Fruit fly (Drosophila melanogaster) whole organism, embryonic: ENCODE results near the gene Tfb4.

Experiments used
- CG10147 ChIP-seq: fragments of 200-800 bp; sonication (Bioruptor generic); optimal IDR thresholded peaks from 2 replicates; lab custom pipeline; 2019; ENCODE audit warnings: missing biosample characterization, mild to moderate bottlenecking, missing genetic modification characterization, moderate library complexity
- CG10209 ChIP-seq: fragments of 200-800 bp; sonication (Bioruptor generic); optimal IDR thresholded peaks from 3 replicates; lab custom pipeline; 2017; ENCODE audit warnings: missing biosample characterization, mild to moderate bottlenecking, missing genetic modification characterization, missing genetic modification reagents
- CG12219 ChIP-seq: fragments of 200-800 bp; sonication (Bioruptor generic); optimal IDR thresholded peaks from 3 replicates; lab custom pipeline; 2018; ENCODE audit warnings: missing biosample characterization, mild to moderate bottlenecking, missing genetic modification characterization
- CG13775 ChIP-seq: fragments of 200-800 bp; sonication (Bioruptor generic); optimal IDR thresholded peaks from 3 replicates; lab custom pipeline; 2017; ENCODE audit warnings: missing biosample characterization, mild to moderate bottlenecking, missing genetic modification characterization
- CG14667 ChIP-seq: fragments of 200-800 bp; sonication (Bioruptor generic); IDR thresholded peaks from 2 replicates; pipeline ENCODE4 v1.3.6; 2022; ENCODE audit warnings: missing biosample characterization, missing genetic modification characterization
- CG1602 ChIP-seq: fragments of 200-800 bp; sonication (Bioruptor generic); optimal IDR thresholded peaks from 3 replicates; lab custom pipeline; 2016; ENCODE audit warnings: missing biosample characterization, missing genetic modification characterization
- CG16815 ChIP-seq: fragments of 200-800 bp; sonication (Bioruptor generic); optimal IDR thresholded peaks from 3 replicates; lab custom pipeline; 2017; ENCODE audit warnings: missing biosample characterization, mild to moderate bottlenecking, missing genetic modification characterization
- CG2875 ChIP-seq: fragments of 200-800 bp; sonication (Bioruptor generic); optimal IDR thresholded peaks from 2 replicates; lab custom pipeline; 2017; ENCODE audit warnings: missing biosample characterization, mild to moderate bottlenecking, missing genetic modification characterization, missing genetic modification reagents
- CG3065 ChIP-seq: fragments of 200-800 bp; sonication (Bioruptor generic); optimal IDR thresholded peaks from 2 replicates; lab custom pipeline; 2016; ENCODE audit warnings: missing biosample characterization, missing genetic modification characterization
- CG3407 ChIP-seq: fragments of 200-800 bp; sonication (Bioruptor generic); optimal IDR thresholded peaks from 2 replicates; lab custom pipeline; 2018; ENCODE audit warnings: missing biosample characterization, mild to moderate bottlenecking, missing genetic modification characterization
- CG3847 ChIP-seq: fragments of 200-800 bp; sonication (Bioruptor generic); IDR thresholded peaks from 2 replicates; pipeline ENCODE4 v1.3.6; 2022; ENCODE audit warnings: missing biosample characterization, missing genetic modification characterization
- CG5180 ChIP-seq: fragments of 200-800 bp; sonication (Bioruptor generic); optimal IDR thresholded peaks from 3 replicates; lab custom pipeline; 2017; ENCODE audit warnings: missing biosample characterization, missing genetic modification characterization, mild to moderate bottlenecking, moderate library complexity, missing genetic modification reagents
- CG6175 ChIP-seq: fragments of 200-800 bp; sonication (Bioruptor generic); IDR thresholded peaks from 3 replicates; pipeline ENCODE4 v1.3.6; 2022; ENCODE audit warnings: missing biosample characterization, missing genetic modification characterization
- CG6689 ChIP-seq: fragments of 200-800 bp; sonication (Bioruptor generic); IDR thresholded peaks from 2 replicates; pipeline ENCODE4 v1.3.6; 2022; ENCODE audit warnings: missing biosample characterization, missing genetic modification characterization
- Eip74EF ChIP-seq, 2 experiments: fragments of 200-800 bp in 1 of 2; fragments of >200 bp in 1 of 2; sonication (Bioruptor generic) in 1 of 2; optimal IDR thresholded peaks; 2 replicates each; lab custom pipeline; 2017 to 2019; ENCODE audit warnings: missing biosample characterization in 2 of 2, missing genetic modification characterization in 2 of 2, mild to moderate bottlenecking in 1 of 2, moderate library complexity in 1 of 2
- Hr78 ChIP-seq, 2 experiments: fragments of 200-800 bp in 1 of 2; fragments of >200 bp in 1 of 2; sonication (Bioruptor generic) in 1 of 2; optimal IDR thresholded peaks; 2 replicates each; lab custom pipeline; 2017 to 2019; ENCODE audit warnings: missing biosample characterization in 2 of 2, missing genetic modification characterization in 2 of 2, mild to moderate bottlenecking in 1 of 2, moderate library complexity in 1 of 2
- Hsf ChIP-seq: fragments of 200-800 bp; sonication (Bioruptor generic); optimal IDR thresholded peaks from 3 replicates; lab custom pipeline; 2016; ENCODE audit warnings: missing biosample characterization, missing genetic modification characterization
- MTF-1 ChIP-seq: fragments of 200-800 bp; sonication (Bioruptor generic); optimal IDR thresholded peaks from 2 replicates; lab custom pipeline; 2018; ENCODE audit warnings: missing biosample characterization, mild to moderate bottlenecking, missing genetic modification characterization, borderline replicate concordance
- Mad ChIP-seq: fragments of 200-800 bp; sonication (Bioruptor generic); optimal IDR thresholded peaks from 2 replicates; lab custom pipeline; 2016; ENCODE audit warnings: missing biosample characterization, missing genetic modification characterization
- Med ChIP-seq: fragments of 200-800 bp; sonication (Bioruptor generic); peaks from one replicate; lab custom pipeline; 2016; ENCODE audit warnings: missing biosample characterization, missing genetic modification characterization, mild to moderate bottlenecking, inconsistent platforms, moderate library complexity
- Myb ChIP-seq: fragments of 200-800 bp; sonication (Bioruptor generic); optimal IDR thresholded peaks from 2 replicates; lab custom pipeline; 2016; ENCODE audit warnings: missing biosample characterization, missing genetic modification characterization
- NFAT ChIP-seq: fragments of 200-800 bp; sonication (Bioruptor generic); IDR thresholded peaks from 2 replicates; pipeline ENCODE4 v1.3.6; 2022; ENCODE audit warnings: missing biosample characterization, missing genetic modification characterization
- Nf-YB ChIP-seq: fragments of 200-800 bp; sonication (Bioruptor generic); optimal IDR thresholded peaks from 3 replicates; lab custom pipeline; 2019; ENCODE audit warnings: missing biosample characterization, mild to moderate bottlenecking, missing genetic modification characterization, moderate library complexity
- PHDP ChIP-seq: fragments of 200-800 bp; sonication (Bioruptor generic); optimal IDR thresholded peaks from 3 replicates; lab custom pipeline; 2018; ENCODE audit warnings: missing biosample characterization, mild to moderate bottlenecking, missing genetic modification characterization, moderate library complexity
- abd-A ChIP-seq: fragments of 200-800 bp; sonication (Bioruptor generic); optimal IDR thresholded peaks from 3 replicates; lab custom pipeline; 2019; ENCODE audit warnings: missing biosample characterization, mild to moderate bottlenecking, missing genetic modification characterization, moderate library complexity
- al ChIP-seq: fragments of 200-800 bp; sonication (Bioruptor generic); IDR thresholded peaks from 2 replicates; pipeline ENCODE4 v1.3.6; 2022; ENCODE audit warnings: missing biosample characterization, missing genetic modification characterization
- aop ChIP-seq: fragments of 200-800 bp; sonication (Bioruptor generic); IDR thresholded peaks from 2 replicates; pipeline ENCODE4 v1.3.6; 2022; ENCODE audit warnings: missing biosample characterization, missing genetic modification characterization
- bab2 ChIP-seq: fragments of 200-800 bp; sonication (Bioruptor generic); optimal IDR thresholded peaks from 2 replicates; lab custom pipeline; 2016; ENCODE audit warnings: missing biosample characterization, missing genetic modification characterization
- bigmax ChIP-seq: fragments of 200-800 bp; sonication (Bioruptor generic); optimal IDR thresholded peaks from 2 replicates; lab custom pipeline; 2018; ENCODE audit warnings: missing biosample characterization, mild to moderate bottlenecking, missing genetic modification characterization
- cg ChIP-seq: fragments of 200-800 bp; sonication (Bioruptor generic); optimal IDR thresholded peaks from 3 replicates; lab custom pipeline; 2019; ENCODE audit warnings: missing biosample characterization, mild to moderate bottlenecking, missing genetic modification characterization, moderate library complexity
- chn ChIP-seq: fragments of 200-800 bp; sonication (Bioruptor generic); optimal IDR thresholded peaks from 2 replicates; lab custom pipeline; 2016; ENCODE audit warnings: missing biosample characterization, missing genetic modification characterization
- danr ChIP-seq: fragments of 200-800 bp; sonication (Bioruptor generic); IDR thresholded peaks from 2 replicates; pipeline ENCODE4 v1.3.6; 2022; ENCODE audit warnings: missing biosample characterization, missing genetic modification characterization
- dmrt99B ChIP-seq: fragments of 200-800 bp; sonication (Bioruptor generic); optimal IDR thresholded peaks from 2 replicates; lab custom pipeline; 2018; ENCODE audit warnings: missing biosample characterization, mild to moderate bottlenecking, missing genetic modification characterization, moderate library complexity
- h ChIP-seq: fragments of >200 bp; optimal IDR thresholded peaks from 2 replicates; lab custom pipeline; 2017
- hb ChIP-seq: fragments of 200-800 bp; sonication (Bioruptor generic); IDR thresholded peaks from 3 replicates; pipeline ENCODE4 v1.3.6; 2022; ENCODE audit warnings: missing biosample characterization, missing genetic modification characterization; ENCODE audit not compliant: partially characterized antibody
- insv ChIP-seq, 2 experiments: fragments of 200-800 bp; sonication (Bioruptor generic); optimal IDR thresholded peaks; 3 replicates each; lab custom pipeline; 2016 to 2018; ENCODE audit warnings: missing biosample characterization in 2 of 2, missing genetic modification characterization in 2 of 2
- jigr1 ChIP-seq: fragments of 200-800 bp; sonication (Bioruptor generic); IDR thresholded peaks from 3 replicates; pipeline ENCODE4 v1.3.6; 2022; ENCODE audit warnings: missing biosample characterization, missing genetic modification characterization
- jing ChIP-seq: fragments of 200-800 bp; sonication (Bioruptor generic); optimal IDR thresholded peaks from 2 replicates; lab custom pipeline; 2018; ENCODE audit warnings: missing biosample characterization, mild to moderate bottlenecking, missing genetic modification characterization
- nerfin-2 ChIP-seq: fragments of 200-800 bp; sonication (Bioruptor generic); IDR thresholded peaks from 2 replicates; pipeline ENCODE4 v1.3.6; 2022; ENCODE audit warnings: missing biosample characterization, missing genetic modification characterization; ENCODE audit not compliant: partially characterized antibody
- nom ChIP-seq: fragments of 200-800 bp; sonication (Bioruptor generic); optimal IDR thresholded peaks from 2 replicates; lab custom pipeline; 2017; ENCODE audit warnings: missing biosample characterization, missing genetic modification characterization, mild to moderate bottlenecking, moderate library complexity, missing genetic modification reagents
- p53 ChIP-seq: fragments of 200-800 bp; sonication (Bioruptor generic); optimal IDR thresholded peaks from 2 replicates; lab custom pipeline; 2016; ENCODE audit warnings: missing biosample characterization, missing genetic modification characterization
- pzg ChIP-seq: fragments of 200-800 bp; sonication (Bioruptor generic); optimal IDR thresholded peaks from 3 replicates; lab custom pipeline; 2018; ENCODE audit warnings: missing biosample characterization, mild to moderate bottlenecking, missing genetic modification characterization, moderate library complexity
- rib ChIP-seq: fragments of 200-800 bp; sonication (Bioruptor generic); IDR thresholded peaks from 2 replicates; pipeline ENCODE4 v1.3.6; 2022; ENCODE audit warnings: missing biosample characterization, missing genetic modification characterization
- ro ChIP-seq: fragments of 200-800 bp; sonication (Bioruptor generic); IDR thresholded peaks from 2 replicates; pipeline ENCODE4 v1.3.6; 2022; ENCODE audit warnings: missing biosample characterization, missing genetic modification characterization
- sens ChIP-seq: fragments of 200-800 bp; sonication (Bioruptor generic); peaks from one replicate; lab custom pipeline; 2016; ENCODE audit warnings: missing biosample characterization, missing genetic modification characterization
- sqz ChIP-seq: fragments of 200-800 bp; sonication (Bioruptor generic); optimal IDR thresholded peaks from 3 replicates; lab custom pipeline; 2018; ENCODE audit warnings: missing biosample characterization, mild to moderate bottlenecking, missing genetic modification characterization
- trh ChIP-seq: fragments of 200-800 bp; sonication (Bioruptor generic); optimal IDR thresholded peaks from 2 replicates; lab custom pipeline; 2016; ENCODE audit warnings: missing biosample characterization, missing genetic modification characterization
- unc-4 ChIP-seq: fragments of 200-800 bp; sonication (Bioruptor generic); IDR thresholded peaks from 2 replicates; pipeline ENCODE4 v1.3.6; 2022; ENCODE audit warnings: missing biosample characterization, missing genetic modification characterization; ENCODE audit not compliant: partially characterized antibody
- vvl ChIP-seq: fragments of 200-800 bp; sonication (Bioruptor generic); IDR thresholded peaks from 2 replicates; pipeline ENCODE4 v1.3.6; 2022; ENCODE audit warnings: missing biosample characterization, missing genetic modification characterization
- z ChIP-seq: fragments of 200-800 bp; sonication (Bioruptor generic); IDR thresholded peaks from 3 replicates; pipeline ENCODE4 v1.3.6; 2022; ENCODE audit warnings: missing biosample characterization, missing genetic modification characterization

Tfb4 gene

dm6 chr2L:1172704-1173107, 22.2 kb upstream of the Tfb4 start, which contains the start of the genes Charon and CG4887 (continued):
- TF ChIP-seq Myb (GFP tag; lab: Kevin White, UChicago), result peak; percentile 83
- no peak for TF ChIP-seq CG2875 (GFP tag; lab: Kevin White, UChicago)
- TF ChIP-seq aop, result no peak
- TF ChIP-seq Hr78 (GFP tag; optimal IDR thresholded peaks at IDR 0.05; lab: Kevin White, UChicago), result no peak
- no peak for TF ChIP-seq hb (GFP tag; lab: Robert Waterston, UW)
- TF ChIP-seq CG3065 (GFP tag; lab: Kevin White, UChicago), result no peak
- TF ChIP-seq CG6689 (GFP tag; lab: Robert Waterston, UW), result peak; percentile 77
- peak; percentile 85 for TF ChIP-seq chn (GFP tag; lab: Kevin White, UChicago)
- no peak for TF ChIP-seq cg
- no peak for TF ChIP-seq Nf-YB
- TF ChIP-seq CG1602 (GFP tag; lab: Kevin White, UChicago), result peak; percentile 83
- TF ChIP-seq Mad, result peak; percentile 87
- TF ChIP-seq CG5180 (GFP tag; lab: Kevin White, UChicago), result no peak
- TF ChIP-seq CG12219 (GFP tag; lab: Kevin White, UChicago), result no peak
- TF ChIP-seq NFAT, result peak; percentile 80
- TF ChIP-seq CG6175 (GFP tag; lab: Robert Waterston, UW), result peak; percentile 69; the same call in 2 of the 3 replicates
- TF ChIP-seq al (GFP tag; lab: Robert Waterston, UW), result peak; percentile 82
- peak; percentile 92 for TF ChIP-seq CG3847 (GFP tag; lab: Robert Waterston, UW)
- peak; percentile 61 for TF ChIP-seq CG16815 (GFP tag; lab: Kevin White, UChicago)
- no peak for TF ChIP-seq CG10147 (GFP tag; lab: Kevin White, UChicago)
- TF ChIP-seq sqz, result no peak
- TF ChIP-seq CG13775 (GFP tag; lab: Kevin White, UChicago), result peak; percentile 88
- no peak for TF ChIP-seq jing
- TF ChIP-seq abd-A, result no peak
- peak; percentile 79 for TF ChIP-seq unc-4 (GFP tag; lab: Robert Waterston, UW)
- TF ChIP-seq pzg, result peak; percentile 51
- TF ChIP-seq Eip74EF (GFP tag; optimal IDR thresholded peaks at IDR 0.05; lab: Kevin White, UChicago), result no peak
- peak; percentile 86 for TF ChIP-seq vvl
- peak; percentile 4 for TF ChIP-seq p53 (GFP tag; lab: Kevin White, UChicago)
- TF ChIP-seq bab2 (GFP tag; lab: Kevin White, UChicago), result peak; percentile 89
- no peak for TF ChIP-seq bigmax (GFP tag; lab: Kevin White, UChicago)
- peak; percentile 89 for TF ChIP-seq Hsf
- TF ChIP-seq nerfin-2 (GFP tag; lab: Robert Waterston, UW), result peak; percentile 32; the same call in 1 of the 2 replicates
- TF ChIP-seq dmrt99B (tag; lab: Kevin White, UChicago), result no peak
- no peak for TF ChIP-seq h (lab: Kevin White, UChicago)
- no peak for TF ChIP-seq CG3407
- TF ChIP-seq jigr1 (GFP tag; lab: Robert Waterston, UW), result no peak
- peak; percentile 97 for TF ChIP-seq sens (GFP tag; lab: Kevin White, UChicago)
- peak; percentile 73 for TF ChIP-seq trh (GFP tag; lab: Kevin White, UChicago)
- TF ChIP-seq PHDP, result no peak
- peak; percentile 66 for TF ChIP-seq rib
- peak; percentile 52 for TF ChIP-seq nom (GFP tag; lab: Kevin White, UChicago)
- peak; percentile 96 for TF ChIP-seq Med (GFP tag; lab: Kevin White, UChicago)
- peak; percentile 68 for TF ChIP-seq ro (GFP tag; lab: Robert Waterston, UW)
- TF ChIP-seq z (GFP tag; lab: Robert Waterston, UW), result no peak
- peak; percentile 62; the same call in 1 of the 2 replicates for TF ChIP-seq danr (GFP tag; lab: Robert Waterston, UW)
- TF ChIP-seq CG10209 (GFP tag; lab: Kevin White, UChicago), result peak; percentile 75
- TF ChIP-seq MTF-1 (GFP tag; lab: Kevin White, UChicago), result no peak
- TF ChIP-seq insv (GFP tag; optimal IDR thresholded peaks at IDR 0.05; lab: Kevin White, UChicago), result peak in 1 of 2 experiments; percentile 58
- peak; percentile 68 for TF ChIP-seq CG14667
